Worm (Caenorhabditis elegans): Measurements from ENCODE around the gene F09B12.5.

- no peak for TF ChIP-seq him-1 (tag; optimal IDR thresholded peaks at IDR 0.05)
- TF ChIP-seq W03F9.2 (tag; optimal IDR thresholded peaks at IDR 0.05): no peak
Measured at ce11 chrX:15050006-15050405, 34.5 kb upstream of the F09B12.5 start.
